Fruit fly (Drosophila melanogaster): Measurements from ENCODE around the gene DopEcR.

Gene DopEcR

DNA sequence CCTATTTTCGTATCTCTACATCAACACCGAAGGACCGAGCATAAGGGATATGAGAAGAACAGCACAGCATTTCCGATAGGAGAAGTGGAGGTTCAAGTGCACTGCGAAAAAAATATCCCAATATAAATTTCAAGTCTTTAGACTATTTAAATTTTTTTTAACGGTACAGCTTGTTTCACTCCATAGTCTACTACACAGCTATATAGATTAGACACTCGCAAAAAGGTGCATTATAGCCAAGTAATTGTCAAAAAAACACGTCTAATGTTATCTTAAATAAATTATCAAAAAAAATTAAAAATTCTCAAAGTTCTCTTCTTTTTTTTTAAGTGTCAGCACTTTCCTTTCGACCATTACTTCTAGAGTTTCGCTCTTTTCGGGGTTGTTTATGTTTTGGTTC, 1.3 kb downstream of the DopEcR start:
- TF ChIP-seq insv (optimal IDR thresholded peaks at IDR 0.05) (no peak), Myc (optimal IDR thresholded peaks at IDR 0.05) (no peak), psq (optimal IDR thresholded peaks at IDR 0.05) (no peak), h (optimal IDR thresholded peaks at IDR 0.05) (no peak), ttk (optimal IDR thresholded peaks at IDR 0.05) (no peak), Sin3A (optimal IDR thresholded peaks at IDR 0.05) (no peak)

DNA sequence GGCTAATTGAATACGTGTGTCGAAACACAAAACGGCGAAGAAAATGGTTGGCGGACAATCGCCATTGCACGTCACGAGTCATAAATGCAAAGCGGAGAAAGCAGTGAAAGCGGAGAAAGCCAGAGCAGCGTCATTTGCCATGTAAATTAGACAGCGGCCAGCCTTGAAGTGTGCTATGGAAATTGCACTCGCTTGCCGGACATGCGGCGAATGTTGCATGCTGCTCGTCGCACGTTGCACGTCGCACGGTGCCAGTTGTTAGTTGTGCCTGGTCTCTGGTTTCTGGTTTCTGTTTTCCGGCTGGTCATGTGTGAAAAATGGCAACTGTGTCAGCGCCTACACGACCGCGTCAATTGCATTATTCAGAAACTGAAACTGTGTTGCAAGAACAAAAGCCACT, 2.7 kb downstream of the DopEcR start:
- no peak for TF ChIP-seq Myc (optimal IDR thresholded peaks at IDR 0.05)
- TF ChIP-seq ttk (optimal IDR thresholded peaks at IDR 0.05) = no peak
- no peak for TF ChIP-seq psq (optimal IDR thresholded peaks at IDR 0.05)
- no peak for TF ChIP-seq h (optimal IDR thresholded peaks at IDR 0.05)
- TF ChIP-seq Sin3A (optimal IDR thresholded peaks at IDR 0.05) = no peak
- no peak for TF ChIP-seq insv (optimal IDR thresholded peaks at IDR 0.05)

DNA sequence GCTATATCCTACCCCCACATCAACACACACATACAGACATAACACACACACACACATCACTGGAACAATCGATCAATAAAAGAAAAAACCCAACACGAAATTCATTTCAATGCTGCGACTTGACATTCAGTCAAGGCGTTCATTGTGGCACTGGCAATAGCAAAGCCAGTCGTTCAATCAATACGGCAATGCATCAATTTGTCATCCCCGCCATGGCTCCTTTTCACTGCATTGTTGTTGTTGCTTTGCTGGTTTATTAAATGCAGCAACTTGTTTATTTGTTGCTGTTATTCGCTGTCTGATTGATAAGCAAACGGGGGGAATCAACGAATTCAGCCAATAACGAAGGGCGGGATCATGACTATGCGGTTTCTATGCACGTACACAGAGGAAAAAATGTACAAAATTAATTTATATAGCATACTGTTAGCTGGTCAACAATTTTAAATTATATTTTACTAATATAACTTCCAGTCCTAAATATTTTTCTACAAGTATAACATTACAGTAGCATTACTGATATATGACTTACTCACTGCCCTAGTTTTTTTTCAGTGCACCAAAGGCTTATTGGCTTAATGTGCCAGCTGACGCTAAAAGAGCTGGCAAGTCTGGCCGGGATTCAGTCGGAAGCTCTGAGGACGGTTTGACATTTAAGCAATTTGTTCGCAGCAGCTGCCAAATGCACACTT, 4.4 kb downstream of the DopEcR start:
- TF ChIP-seq psq (optimal IDR thresholded peaks at IDR 0.05) = no peak

DNA sequence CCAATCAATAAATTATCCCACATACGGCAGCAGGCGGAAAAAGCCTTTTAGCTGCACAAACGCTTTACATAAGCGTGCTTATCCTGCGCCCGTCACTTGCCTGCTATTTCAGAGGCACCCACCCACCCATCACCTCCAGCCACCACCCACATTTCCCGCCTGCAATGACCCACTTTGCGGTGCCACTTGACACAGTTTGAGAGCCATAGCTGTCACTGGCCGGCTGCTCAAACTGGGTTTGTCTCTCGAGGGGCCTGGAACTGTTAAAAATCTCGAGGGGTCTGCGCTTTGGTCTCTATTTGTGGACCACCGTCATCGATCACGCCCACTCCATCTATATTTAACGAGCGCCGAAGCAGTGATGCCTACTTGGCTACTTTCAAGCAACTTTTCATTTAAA, 8.2 kb downstream of the DopEcR start:
- TF ChIP-seq psq (optimal IDR thresholded peaks at IDR 0.05) (no peak), h (optimal IDR thresholded peaks at IDR 0.05) (no peak), Sin3A (optimal IDR thresholded peaks at IDR 0.05) (no peak), insv (optimal IDR thresholded peaks at IDR 0.05) (no peak), Myc (optimal IDR thresholded peaks at IDR 0.05) (no peak), ttk (optimal IDR thresholded peaks at IDR 0.05) (no peak)

DNA sequence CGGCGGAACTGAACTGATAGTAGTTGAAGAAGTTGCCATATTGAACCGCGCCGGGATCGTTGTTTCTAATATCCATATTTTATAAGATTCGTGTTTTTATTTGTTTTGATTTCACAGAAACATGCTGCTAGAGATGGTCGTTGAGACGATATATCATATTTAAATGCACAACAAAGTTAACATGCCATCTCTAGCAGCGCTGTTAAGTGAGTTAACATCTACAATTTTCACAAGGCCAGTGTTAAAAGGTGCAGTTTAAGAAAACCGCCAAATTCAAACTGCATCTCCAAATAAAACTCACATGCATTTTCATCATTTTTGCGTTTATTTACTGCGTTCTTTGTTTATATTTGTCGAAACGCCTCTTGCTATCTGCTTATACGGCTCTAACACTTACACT, 12.8 kb downstream of the DopEcR start, which contains the start of gene CG11342:
Gene CG11342, minus strand, starts transcription at position 120 of the 400 bp plus-strand sequence.
- TF ChIP-seq psq (optimal IDR thresholded peaks at IDR 0.05) (no peak), Sin3A (optimal IDR thresholded peaks at IDR 0.05) (no peak), ttk (optimal IDR thresholded peaks at IDR 0.05) (no peak)

DNA sequence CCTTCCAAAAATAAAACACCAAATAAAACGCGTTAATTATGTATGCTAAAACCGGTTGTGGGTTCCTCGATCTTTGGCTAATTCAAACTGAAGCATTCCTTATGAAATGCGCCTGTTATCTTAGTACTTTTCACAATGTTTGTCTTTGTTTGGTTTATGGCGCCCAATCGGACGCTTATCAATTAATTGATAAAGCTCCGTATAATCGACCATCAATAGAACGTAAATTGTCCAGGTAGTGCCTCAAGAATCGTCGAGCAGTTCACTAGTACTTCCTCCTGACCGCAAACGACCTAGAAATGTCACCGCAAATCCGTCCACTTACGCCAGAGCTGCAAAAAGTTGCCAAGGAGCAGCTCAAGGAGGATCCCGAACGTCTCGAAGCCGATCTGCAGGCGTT, 15.0 kb downstream of the DopEcR start, which contains the start of gene CG33514:
Gene CG33514, plus strand, starts transcription at position 238 of the 400 bp plus-strand sequence.
- TF ChIP-seq ttk (optimal IDR thresholded peaks at IDR 0.05) (no peak), h (optimal IDR thresholded peaks at IDR 0.05) (no peak), insv (optimal IDR thresholded peaks at IDR 0.05) (no peak), psq (optimal IDR thresholded peaks at IDR 0.05) (no peak), Sin3A (optimal IDR thresholded peaks at IDR 0.05) (no peak), Myc (optimal IDR thresholded peaks at IDR 0.05) (no peak)

DNA sequence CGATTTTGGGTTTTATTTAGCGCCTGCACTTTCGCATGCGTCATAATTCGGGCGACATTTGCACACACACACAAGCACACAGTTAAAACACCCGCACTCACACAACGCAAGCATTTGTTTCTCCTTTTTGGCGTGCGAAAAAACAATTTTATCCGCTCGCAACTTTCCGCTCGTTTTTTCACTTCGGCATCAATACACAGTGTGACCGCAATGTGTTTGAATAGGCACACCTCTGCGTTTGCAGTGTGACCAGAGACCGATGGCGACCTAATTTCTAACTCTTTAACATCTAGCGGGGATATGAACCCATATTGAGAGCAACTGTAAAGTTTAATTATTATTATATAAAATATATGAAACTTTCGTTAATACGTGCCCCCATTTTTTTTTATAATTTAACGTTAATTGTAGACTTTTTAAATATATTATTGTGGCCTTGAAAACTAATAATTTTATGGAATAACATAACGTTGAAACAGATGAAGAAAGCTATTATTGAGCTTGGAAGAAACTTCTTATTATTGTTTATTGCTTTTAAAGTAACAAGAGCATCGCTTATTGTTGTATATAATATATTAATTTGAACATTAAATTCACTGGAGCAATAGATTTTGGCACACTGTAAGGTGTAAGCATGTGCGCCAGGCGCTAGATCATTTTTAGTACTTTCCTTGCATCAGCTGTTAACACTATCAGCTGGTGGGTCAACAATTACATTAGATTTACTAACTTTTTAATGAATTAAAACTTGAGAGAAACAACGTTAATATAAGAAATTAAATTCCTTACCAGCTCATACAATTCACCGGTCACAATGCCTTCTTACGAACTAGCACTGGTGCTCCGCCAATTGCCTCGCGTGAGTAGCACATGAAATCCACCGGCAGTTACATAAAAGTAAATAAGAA, 16.0 kb downstream of the DopEcR start, which contains the start of the genes Cip4 and mRpS6:
Gene Cip4, minus strand, starts transcription at position 216 of the 908 bp plus-strand sequence.
Gene mRpS6, plus strand, starts transcription at position 664 of the 908 bp plus-strand sequence.
- TF ChIP-seq psq (optimal IDR thresholded peaks at IDR 0.05) = no peak
- TF ChIP-seq ttk (optimal IDR thresholded peaks at IDR 0.05) = no peak
- no peak for TF ChIP-seq Myc (optimal IDR thresholded peaks at IDR 0.05)
- TF ChIP-seq Sin3A (optimal IDR thresholded peaks at IDR 0.05) = no peak
- no peak for TF ChIP-seq insv (optimal IDR thresholded peaks at IDR 0.05)

DNA sequence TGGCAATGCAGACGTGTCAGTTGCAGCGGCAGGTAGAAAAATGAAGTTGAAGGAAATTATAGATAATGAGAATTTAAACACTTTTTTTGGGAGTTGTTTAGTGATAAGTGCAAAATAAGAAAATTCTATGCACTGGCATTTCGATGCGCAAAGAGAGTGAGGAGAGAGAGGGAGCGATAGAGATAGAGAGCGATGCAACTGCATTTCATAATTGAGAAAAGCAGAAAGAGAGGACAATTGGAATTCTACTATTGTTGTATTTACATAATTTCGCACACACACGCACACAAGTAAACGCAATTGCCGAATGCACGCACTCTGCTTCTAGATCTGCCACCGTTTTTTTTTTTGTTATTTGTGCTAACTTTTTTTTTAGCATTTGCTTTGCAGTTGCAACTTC, 16.7 kb downstream of the DopEcR start:
- no peak for TF ChIP-seq h (optimal IDR thresholded peaks at IDR 0.05)
- TF ChIP-seq ttk (optimal IDR thresholded peaks at IDR 0.05) = no peak
- no peak for TF ChIP-seq Sin3A (optimal IDR thresholded peaks at IDR 0.05)
- no peak for TF ChIP-seq insv (optimal IDR thresholded peaks at IDR 0.05)

DNA sequence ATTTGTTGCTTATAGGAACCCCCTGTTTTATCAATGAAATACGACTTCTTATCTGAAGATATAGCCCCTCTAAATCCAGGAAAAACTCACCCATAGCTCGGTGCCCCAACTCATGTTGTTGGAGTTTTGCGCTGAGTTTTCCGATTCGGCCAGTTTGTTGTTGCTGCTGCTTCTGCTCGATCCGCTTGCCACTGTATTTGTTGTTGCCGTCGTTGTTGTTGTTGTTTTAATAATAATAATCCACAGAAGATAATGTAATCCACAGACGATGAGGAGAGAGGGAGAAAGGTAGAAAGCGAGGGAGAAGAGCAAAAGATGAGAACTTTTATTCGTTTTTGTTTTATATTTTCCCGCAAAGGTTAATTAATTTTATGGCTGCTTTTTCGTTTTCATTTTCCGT, 17.2 kb downstream of the DopEcR start:
- no peak for TF ChIP-seq Myc (optimal IDR thresholded peaks at IDR 0.05)
- no peak for TF ChIP-seq psq (optimal IDR thresholded peaks at IDR 0.05)
- TF ChIP-seq h (optimal IDR thresholded peaks at IDR 0.05) = no peak
- no peak for TF ChIP-seq Sin3A (optimal IDR thresholded peaks at IDR 0.05)
- TF ChIP-seq insv (optimal IDR thresholded peaks at IDR 0.05) = no peak
- TF ChIP-seq ttk (optimal IDR thresholded peaks at IDR 0.05) = no peak

DNA sequence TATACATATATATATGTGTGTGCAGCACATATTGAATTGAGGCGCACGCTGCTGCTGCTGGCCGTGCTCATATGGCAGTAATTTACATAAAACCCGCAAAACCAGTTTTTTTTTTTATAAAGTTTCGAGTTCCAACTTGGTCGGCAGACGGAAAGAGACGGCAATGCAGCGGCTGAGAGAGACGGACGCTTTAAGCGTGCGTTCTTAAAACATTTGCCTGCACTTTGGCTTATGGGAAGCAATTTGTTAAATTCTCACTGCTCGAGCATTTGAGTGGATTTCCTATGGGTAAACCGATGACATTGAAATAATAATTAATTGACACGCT, 19.8 kb downstream of the DopEcR start:
- TF ChIP-seq Sin3A (optimal IDR thresholded peaks at IDR 0.05) (no peak), insv (optimal IDR thresholded peaks at IDR 0.05) (no peak), psq (optimal IDR thresholded peaks at IDR 0.05) (no peak), ttk (optimal IDR thresholded peaks at IDR 0.05) (no peak), Myc (optimal IDR thresholded peaks at IDR 0.05) (no peak), h (optimal IDR thresholded peaks at IDR 0.05) (no peak)

DNA sequence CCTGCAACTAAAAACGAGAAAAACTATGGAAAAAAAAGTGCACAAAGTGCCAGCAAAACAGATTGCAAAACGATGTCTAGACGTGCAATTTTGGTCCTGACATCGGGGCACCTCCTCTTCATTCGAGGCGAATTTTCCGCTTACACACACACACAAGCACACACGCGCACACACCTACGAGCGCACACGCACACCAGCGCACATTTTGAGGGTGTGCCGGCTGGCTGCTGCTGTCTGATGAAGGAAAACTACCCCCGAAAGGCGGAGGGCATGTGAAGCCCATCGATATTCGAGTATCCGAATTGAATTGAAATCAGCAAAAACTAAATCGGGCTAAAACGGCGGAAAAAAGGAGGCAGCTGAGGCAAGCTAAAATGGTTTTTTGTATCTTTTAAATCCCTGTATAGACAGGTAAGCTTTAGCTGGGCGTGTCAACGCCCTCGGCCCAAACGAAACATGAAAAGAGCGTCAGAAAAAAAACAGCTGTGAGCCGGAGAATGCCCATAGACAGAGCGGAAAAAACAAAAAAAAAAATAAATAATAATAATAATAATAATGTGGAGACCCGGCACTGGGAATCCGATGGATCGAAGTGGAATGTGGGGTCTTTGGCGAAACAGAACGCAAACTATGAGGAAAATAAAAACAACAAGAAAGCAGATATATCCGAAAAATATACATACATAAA, 20.4 kb downstream of the DopEcR start:
- TF ChIP-seq insv (optimal IDR thresholded peaks at IDR 0.05) = no peak
- TF ChIP-seq h (optimal IDR thresholded peaks at IDR 0.05) = no peak
- no peak for TF ChIP-seq Sin3A (optimal IDR thresholded peaks at IDR 0.05)
- no peak for TF ChIP-seq psq (optimal IDR thresholded peaks at IDR 0.05)
- no peak for TF ChIP-seq Myc (optimal IDR thresholded peaks at IDR 0.05)
- TF ChIP-seq ttk (optimal IDR thresholded peaks at IDR 0.05) = no peak

DNA sequence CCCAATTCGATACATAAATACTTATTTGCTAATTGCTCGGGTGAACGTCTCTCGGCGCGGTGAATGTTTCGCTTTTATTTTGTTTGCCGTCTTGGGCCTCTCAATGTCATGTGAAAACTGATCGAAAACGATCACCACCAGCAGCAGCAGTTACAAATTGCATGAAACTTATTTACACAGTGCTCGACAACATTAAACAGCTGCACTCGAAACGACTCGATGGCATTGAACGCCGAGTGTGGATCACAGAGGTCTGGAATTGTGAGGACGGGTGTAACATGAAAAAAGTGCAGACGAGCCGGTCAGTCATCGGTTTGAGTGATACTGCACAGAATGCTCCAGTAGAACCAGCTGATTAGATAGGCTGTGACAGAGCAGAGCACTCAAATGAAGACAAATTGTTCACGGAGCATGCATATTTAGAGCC, 22.5 kb downstream of the DopEcR start:
- no peak for TF ChIP-seq h (optimal IDR thresholded peaks at IDR 0.05)
- no peak for TF ChIP-seq Sin3A (optimal IDR thresholded peaks at IDR 0.05)
- no peak for TF ChIP-seq ttk (optimal IDR thresholded peaks at IDR 0.05)
- no peak for TF ChIP-seq Myc (optimal IDR thresholded peaks at IDR 0.05)
- TF ChIP-seq insv (optimal IDR thresholded peaks at IDR 0.05) = no peak
- no peak for TF ChIP-seq psq (optimal IDR thresholded peaks at IDR 0.05)

All from Kc167 (cell line).